Worm (Caenorhabditis elegans) whole organism, L4/young adult: ENCODE results near the gene B0348.10.

ENCODE experiments used
- W03F9.2 ChIP-seq: fragments of 150-350 bp; optimal IDR thresholded peaks from 2 replicates; lab custom pipeline; 2014; ENCODE audit warnings: missing biosample characterization, missing genetic modification characterization
- him-1 ChIP-seq: sonication (generic microtip); optimal IDR thresholded peaks from 2 replicates; lab custom pipeline; 2016; ENCODE audit warnings: missing genotype, missing genetic modification reagents, missing genetic modification characterization, missing compliant biosample characterization

ce11 chrV:55946-56345 lies 47.4 kb upstream of the B0348.10 start, which contains the start of gene srt-52:
- TF ChIP-seq him-1 (tag; lab: Kevin White, UChicago) (no peak), W03F9.2 (tag; lab: Kevin White, UChicago) (no peak)
